Fruit fly (Drosophila melanogaster) whole organism, embryonic: ENCODE results near the gene Hpr1.

Experiments used
- Adf1 ChIP-seq: fragments of 200-800 bp; sonication (Bioruptor generic); IDR thresholded peaks from 2 replicates; pipeline ENCODE4 v1.3.6; 2022; ENCODE audit warnings: missing biosample characterization, missing genetic modification characterization
- B-H2 ChIP-seq: fragments of 200-800 bp; sonication (Bioruptor generic); optimal IDR thresholded peaks from 2 replicates; lab custom pipeline; 2018; ENCODE audit warnings: missing biosample characterization, mild to moderate bottlenecking, missing genetic modification characterization
- BEAF-32 ChIP-seq: fragments of 200-800 bp; sonication (Bioruptor generic); optimal IDR thresholded peaks from 3 replicates; lab custom pipeline; 2017; ENCODE audit warnings: missing biosample characterization, missing genetic modification characterization, mild to moderate bottlenecking, moderate library complexity, missing genetic modification reagents
- C15 ChIP-seq: fragments of 200-800 bp; sonication (Bioruptor generic); IDR thresholded peaks from 3 replicates; pipeline ENCODE4 v1.3.6; 2022; ENCODE audit warnings: missing biosample characterization, missing genetic modification characterization
- CG10565 ChIP-seq: fragments of 200-800 bp; sonication (Bioruptor generic); optimal IDR thresholded peaks from 3 replicates; lab custom pipeline; 2016; ENCODE audit warnings: missing biosample characterization, mild to moderate bottlenecking, missing genetic modification characterization
- CG11504 ChIP-seq: fragments of 200-800 bp; sonication (Bioruptor generic); optimal IDR thresholded peaks from 3 replicates; lab custom pipeline; 2019; ENCODE audit warnings: missing biosample characterization, mild to moderate bottlenecking, missing genetic modification characterization, moderate library complexity
- CG1603 ChIP-seq: fragments of 200-800 bp; sonication (Bioruptor generic); optimal IDR thresholded peaks from 2 replicates; lab custom pipeline; 2019; ENCODE audit warnings: missing biosample characterization, mild to moderate bottlenecking, missing genetic modification characterization, moderate library complexity
- CG2875 ChIP-seq: fragments of 200-800 bp; sonication (Bioruptor generic); optimal IDR thresholded peaks from 2 replicates; lab custom pipeline; 2017; ENCODE audit warnings: missing biosample characterization, mild to moderate bottlenecking, missing genetic modification characterization, missing genetic modification reagents
- CG4360 ChIP-seq: fragments of 200-800 bp; sonication (Bioruptor generic); IDR thresholded peaks from 2 replicates; pipeline ENCODE4 v1.3.6; 2022; ENCODE audit warnings: missing biosample characterization, missing genetic modification characterization
- CG6791 ChIP-seq: fragments of 200-800 bp; sonication (Bioruptor generic); IDR thresholded peaks from 3 replicates; pipeline ENCODE4 v1.3.6; 2022; ENCODE audit warnings: missing biosample characterization, missing genetic modification characterization; ENCODE audit not compliant: partially characterized antibody
- CG7271 ChIP-seq: fragments of 200-800 bp; sonication (Bioruptor generic); optimal IDR thresholded peaks from 2 replicates; lab custom pipeline; 2018; ENCODE audit warnings: missing biosample characterization, mild to moderate bottlenecking, missing genetic modification characterization, moderate library complexity
- CG7556 ChIP-seq: fragments of 200-800 bp; sonication (Bioruptor generic); optimal IDR thresholded peaks from 2 replicates; lab custom pipeline; 2017; ENCODE audit warnings: missing biosample characterization, mild to moderate bottlenecking, missing genetic modification characterization
- CG8388 ChIP-seq: fragments of 200-800 bp; sonication (Bioruptor generic); optimal IDR thresholded peaks from 2 replicates; lab custom pipeline; 2019; ENCODE audit warnings: missing biosample characterization, mild to moderate bottlenecking, missing genetic modification characterization, moderate library complexity
- CG8478 ChIP-seq: fragments of >200 bp; optimal IDR thresholded peaks from 2 replicates; lab custom pipeline; 2018
- CG9437 ChIP-seq: fragments of 200-800 bp; sonication (Bioruptor generic); optimal IDR thresholded peaks from 2 replicates; lab custom pipeline; 2018; ENCODE audit warnings: missing biosample characterization, mild to moderate bottlenecking, missing genetic modification characterization
- CG9727 ChIP-seq: fragments of 200-800 bp; sonication (Bioruptor generic); optimal IDR thresholded peaks from 3 replicates; lab custom pipeline; 2017; ENCODE audit warnings: missing biosample characterization, mild to moderate bottlenecking, missing genetic modification characterization
- CHES-1-like ChIP-seq: fragments of 200-800 bp; sonication (Bioruptor generic); optimal IDR thresholded peaks from 2 replicates; lab custom pipeline; 2016; ENCODE audit warnings: missing biosample characterization, missing genetic modification characterization
- Deaf1 ChIP-seq: fragments of 200-800 bp; optimal IDR thresholded peaks from 3 replicates; lab custom pipeline; 2019; ENCODE audit warnings: missing biosample characterization, mild to moderate bottlenecking, missing genetic modification characterization, moderate library complexity
- Dp ChIP-seq: fragments of 200-800 bp; sonication (Bioruptor generic); optimal IDR thresholded peaks from 2 replicates; lab custom pipeline; 2018; ENCODE audit warnings: missing biosample characterization, mild to moderate bottlenecking, missing genetic modification characterization, moderate library complexity
- E2f2 ChIP-seq: fragments of 200-800 bp; sonication (Bioruptor generic); IDR thresholded peaks from 2 replicates; pipeline ENCODE4 v1.3.6; 2022; ENCODE audit warnings: missing biosample characterization, missing genetic modification characterization
- Eip74EF ChIP-seq, 2 experiments: fragments of 200-800 bp in 1 of 2; fragments of >200 bp in 1 of 2; sonication (Bioruptor generic) in 1 of 2; optimal IDR thresholded peaks; 2 replicates each; lab custom pipeline; 2017 to 2019; ENCODE audit warnings: missing biosample characterization in 2 of 2, missing genetic modification characterization in 2 of 2, mild to moderate bottlenecking in 1 of 2, moderate library complexity in 1 of 2
- Ets97D ChIP-seq: fragments of 200-800 bp; sonication (Bioruptor generic); optimal IDR thresholded peaks from 3 replicates; lab custom pipeline; 2016; ENCODE audit warnings: missing biosample characterization, missing genetic modification characterization
- Fer2 ChIP-seq: fragments of 200-800 bp; sonication (Bioruptor generic); optimal IDR thresholded peaks from 2 replicates; lab custom pipeline; 2018; ENCODE audit warnings: missing biosample characterization, mild to moderate bottlenecking, missing genetic modification characterization, moderate library complexity
- Hand ChIP-seq: fragments of 200-800 bp; sonication (Bioruptor generic); optimal IDR thresholded peaks from 2 replicates; lab custom pipeline; 2017; ENCODE audit warnings: mild to moderate bottlenecking, missing biosample characterization, missing genetic modification reagents, missing genetic modification characterization
- Lhr ChIP-seq: fragments of 200-800 bp; sonication (Bioruptor generic); optimal IDR thresholded peaks from 3 replicates; lab custom pipeline; 2017; ENCODE audit warnings: mild to moderate bottlenecking, missing biosample characterization, missing genetic modification reagents, missing genetic modification characterization
- Max ChIP-seq: fragments of 200-800 bp; sonication (Bioruptor generic); optimal IDR thresholded peaks from 2 replicates; lab custom pipeline; 2016; ENCODE audit warnings: missing biosample characterization, mild to moderate bottlenecking, missing genetic modification characterization
- NFAT ChIP-seq: fragments of 200-800 bp; sonication (Bioruptor generic); IDR thresholded peaks from 2 replicates; pipeline ENCODE4 v1.3.6; 2022; ENCODE audit warnings: missing biosample characterization, missing genetic modification characterization
- Nf-YB ChIP-seq: fragments of 200-800 bp; sonication (Bioruptor generic); optimal IDR thresholded peaks from 3 replicates; lab custom pipeline; 2019; ENCODE audit warnings: missing biosample characterization, mild to moderate bottlenecking, missing genetic modification characterization, moderate library complexity
- PHDP ChIP-seq: fragments of 200-800 bp; sonication (Bioruptor generic); optimal IDR thresholded peaks from 3 replicates; lab custom pipeline; 2018; ENCODE audit warnings: missing biosample characterization, mild to moderate bottlenecking, missing genetic modification characterization, moderate library complexity
- Rfx ChIP-seq: fragments of 200-800 bp; sonication (Bioruptor generic); IDR thresholded peaks from 2 replicates; pipeline ENCODE4 v1.3.6; 2022; ENCODE audit warnings: missing biosample characterization, missing genetic modification characterization
- bbx ChIP-seq: fragments of 200-800 bp; sonication (Bioruptor generic); IDR thresholded peaks from 2 replicates; pipeline ENCODE4 v1.3.6; 2022; ENCODE audit warnings: missing biosample characterization, missing genetic modification characterization; ENCODE audit not compliant: partially characterized antibody
- bigmax ChIP-seq: fragments of 200-800 bp; sonication (Bioruptor generic); optimal IDR thresholded peaks from 2 replicates; lab custom pipeline; 2018; ENCODE audit warnings: missing biosample characterization, mild to moderate bottlenecking, missing genetic modification characterization
- cg ChIP-seq: fragments of 200-800 bp; sonication (Bioruptor generic); optimal IDR thresholded peaks from 3 replicates; lab custom pipeline; 2019; ENCODE audit warnings: missing biosample characterization, mild to moderate bottlenecking, missing genetic modification characterization, moderate library complexity
- danr ChIP-seq: fragments of 200-800 bp; sonication (Bioruptor generic); IDR thresholded peaks from 2 replicates; pipeline ENCODE4 v1.3.6; 2022; ENCODE audit warnings: missing biosample characterization, missing genetic modification characterization
- dpn ChIP-seq, 2 experiments: fragments of 200-800 bp; sonication (Bioruptor generic); optimal IDR thresholded peaks; 3 replicates each; lab custom pipeline; 2016; ENCODE audit warnings: missing biosample characterization in 2 of 2, missing genetic modification characterization in 2 of 2
- grn ChIP-seq: fragments of 200-800 bp; sonication (Bioruptor generic); optimal IDR thresholded peaks from 3 replicates; lab custom pipeline; 2017; ENCODE audit warnings: missing biosample characterization, missing genetic modification characterization
- gro ChIP-seq: fragments of 200-800 bp; sonication (Bioruptor generic); optimal IDR thresholded peaks from 2 replicates; lab custom pipeline; 2016; ENCODE audit warnings: missing biosample characterization, missing genetic modification characterization
- lab ChIP-seq: fragments of 200-800 bp; sonication (Bioruptor generic); optimal IDR thresholded peaks from 3 replicates; lab custom pipeline; 2017; ENCODE audit warnings: missing biosample characterization, missing genetic modification characterization, mild to moderate bottlenecking, moderate library complexity, missing genetic modification reagents
- otp ChIP-seq: fragments of 200-800 bp; sonication (Bioruptor generic); IDR thresholded peaks from 3 replicates; pipeline ENCODE4, ENCODE4 v1.3.6; 2022; ENCODE audit warnings: missing biosample characterization, missing genetic modification characterization
- peb ChIP-seq: fragments of 200-800 bp; sonication (Bioruptor generic); IDR thresholded peaks from 2 replicates; pipeline ENCODE4 v1.3.6; 2022; ENCODE audit warnings: missing biosample characterization, missing genetic modification characterization
- row ChIP-seq: fragments of 200-800 bp; sonication (Bioruptor generic); IDR thresholded peaks from 3 replicates; pipeline ENCODE4 v1.3.6; 2022; ENCODE audit warnings: missing biosample characterization, missing genetic modification characterization
- run ChIP-seq: fragments of 200-800 bp; sonication (Bioruptor generic); optimal IDR thresholded peaks from 3 replicates; lab custom pipeline; 2018; ENCODE audit warnings: missing biosample characterization, mild to moderate bottlenecking, missing genetic modification characterization
- sens ChIP-seq: fragments of 200-800 bp; sonication (Bioruptor generic); peaks from one replicate; lab custom pipeline; 2016; ENCODE audit warnings: missing biosample characterization, missing genetic modification characterization
- slou ChIP-seq: fragments of 200-800 bp; sonication (Bioruptor generic); optimal IDR thresholded peaks from 3 replicates; lab custom pipeline; 2016; ENCODE audit warnings: missing biosample characterization, missing genetic modification characterization
- sr ChIP-seq: fragments of 200-800 bp; sonication (Bioruptor generic); IDR thresholded peaks from 3 replicates; pipeline ENCODE4 v1.3.6; 2022; ENCODE audit warnings: missing biosample characterization, missing genetic modification characterization
- stc ChIP-seq: fragments of 200-800 bp; sonication (Bioruptor generic); IDR thresholded peaks from 2 replicates; pipeline ENCODE4 v1.3.6; 2022; ENCODE audit warnings: missing biosample characterization, missing genetic modification characterization
- stwl ChIP-seq: fragments of 200-800 bp; sonication (Bioruptor generic); optimal IDR thresholded peaks from 3 replicates; lab custom pipeline; 2018; ENCODE audit warnings: missing biosample characterization, mild to moderate bottlenecking, missing genetic modification characterization, moderate library complexity
- trem ChIP-seq: fragments of 200-800 bp; optimal IDR thresholded peaks from 3 replicates; lab custom pipeline; 2019; ENCODE audit warnings: missing biosample characterization, mild to moderate bottlenecking, missing genetic modification characterization, moderate library complexity
- twi ChIP-seq: fragments of 200-800 bp; optimal IDR thresholded peaks from 2 replicates; lab custom pipeline; 2019; ENCODE audit warnings: missing biosample characterization, mild to moderate bottlenecking, missing genetic modification characterization, moderate library complexity
- tx ChIP-seq: fragments of 200-800 bp; sonication (Bioruptor generic); optimal IDR thresholded peaks from 2 replicates; lab custom pipeline; 2016; ENCODE audit warnings: missing biosample characterization, missing genetic modification characterization
- wek ChIP-seq: fragments of 200-800 bp; sonication (Bioruptor generic); optimal IDR thresholded peaks from 3 replicates; lab custom pipeline; 2018; ENCODE audit warnings: missing biosample characterization, mild to moderate bottlenecking, missing genetic modification characterization, moderate library complexity

Hpr1 gene

dm6 chr3R:5772433-5772832, 48.8 kb downstream of the Hpr1 start:
- TF ChIP-seq otp = no peak
- TF ChIP-seq bigmax = no peak
- peak; percentile 47 for TF ChIP-seq CG8478 (lab: Kevin White, UChicago)
- TF ChIP-seq danr (GFP tag; lab: Robert Waterston, UW) = no peak
- no peak for TF ChIP-seq Adf1 (GFP tag; lab: Robert Waterston, UW)
- no peak for TF ChIP-seq grn
- peak; percentile 21; the same call in 1 of the 3 replicates for TF ChIP-seq CG6791
- peak; percentile 83 for TF ChIP-seq cg (GFP tag; lab: Kevin White, UChicago)
- TF ChIP-seq sens (GFP tag; lab: Kevin White, UChicago) = peak; percentile 65
- TF ChIP-seq trem = peak; percentile 19
- TF ChIP-seq Ets97D = peak; percentile 8
- TF ChIP-seq E2f2 (GFP tag; lab: Robert Waterston, UW) = peak; percentile 27; the same call in 1 of the 2 replicates
- peak; percentile 96 for TF ChIP-seq CG9437
- 0 out of 2 replicates have a peak, but pooled peaks have one; percentile 24 for TF ChIP-seq bbx (GFP tag; lab: Robert Waterston, UW)
- peak; percentile 27 for TF ChIP-seq Lhr
- TF ChIP-seq stwl (tag; lab: Kevin White, UChicago) = peak; percentile 65
- no peak for TF ChIP-seq lab (GFP tag; lab: Kevin White, UChicago)
- TF ChIP-seq sr (GFP tag; lab: Robert Waterston, UW) = peak; percentile 44; the same call in 1 of the 3 replicates
- TF ChIP-seq slou (GFP tag; lab: Kevin White, UChicago) = no peak
- no peak for TF ChIP-seq CG8388 (GFP tag; lab: Kevin White, UChicago)
- peak; percentile 1 for TF ChIP-seq CG9727 (GFP tag; lab: Kevin White, UChicago)
- TF ChIP-seq Dp = peak; percentile 22
- TF ChIP-seq C15 (GFP tag; lab: Robert Waterston, UW) = no peak
- TF ChIP-seq row (GFP tag; lab: Robert Waterston, UW) = 0 out of 3 replicates have a peak, but pooled peaks have one; percentile 7
- TF ChIP-seq CG7556 (GFP tag; lab: Kevin White, UChicago) = peak; percentile 28
- peak; percentile 72 for TF ChIP-seq CG11504
- TF ChIP-seq Max (GFP tag; lab: Kevin White, UChicago) = no peak
- peak; percentile 17 for TF ChIP-seq CG1603 (tag; lab: Kevin White, UChicago)

dm6 chr3R:5771614-5772202, 49.5 kb downstream of the Hpr1 start:
- TF ChIP-seq run (tag; lab: Kevin White, UChicago) (no peak), wek (GFP tag; lab: Kevin White, UChicago) (no peak), CG4360 (GFP tag; lab: Robert Waterston, UW) (no peak), Hand (GFP tag; lab: Kevin White, UChicago) (no peak), CG7271 (tag; lab: Kevin White, UChicago) (no peak), NFAT (GFP tag; lab: Robert Waterston, UW) (0 out of 2 replicates have a peak, but pooled peaks have one; percentile 9), Deaf1 (tag; lab: Kevin White, UChicago) (peak; percentile 95), peb (GFP tag; lab: Robert Waterston, UW) (no peak), tx (GFP tag; lab: Kevin White, UChicago) (no peak), Nf-YB (no peak), B-H2 (no peak), CG2875 (no peak), PHDP (tag; lab: Kevin White, UChicago) (no peak), dpn (GFP tag; optimal IDR thresholded peaks at IDR 0.05; lab: Kevin White, UChicago) (no peak), CG10565 (no peak), BEAF-32 (GFP tag; lab: Kevin White, UChicago) (no peak), twi (tag; lab: Kevin White, UChicago) (no peak), gro (no peak), CHES-1-like (GFP tag; lab: Kevin White, UChicago) (no peak), Rfx (GFP tag; lab: Robert Waterston, UW) (no peak), Eip74EF (GFP tag; optimal IDR thresholded peaks at IDR 0.05; lab: Kevin White, UChicago) (no peak), stc (no peak), Fer2 (tag; lab: Kevin White, UChicago) (no peak)
